Worm (Caenorhabditis elegans) whole organism, L3 larva: ENCODE measurements around the gene srlf-37.

ENCODE experiments used
- R02D3.7 ChIP-seq: fragments of 150-350 bp; optimal IDR thresholded peaks from 2 replicates; lab custom pipeline; 2014; ENCODE audit warnings: missing biosample characterization, missing genetic modification characterization
- ZK546.5 ChIP-seq: sonication (generic microtip); optimal IDR thresholded peaks from 2 replicates; lab custom pipeline; 2017; ENCODE audit warnings: missing biosample characterization, missing genetic modification characterization
- aly-2 ChIP-seq: fragments of 150-350 bp; optimal IDR thresholded peaks from 2 replicates; lab custom pipeline; 2014; ENCODE audit warnings: missing biosample characterization, missing genetic modification characterization
- ama-1 ChIP-seq: fragments of 150-350 bp; optimal IDR thresholded peaks from 2 replicates; lab custom pipeline; 2018
- ceh-16 ChIP-seq: sonication (generic microtip); optimal IDR thresholded peaks from 2 replicates; lab custom pipeline; 2017; ENCODE audit warnings: missing biosample characterization, missing genetic modification characterization
- ceh-28 ChIP-seq: fragments of 150-350 bp; optimal IDR thresholded peaks from 2 replicates; lab custom pipeline; 2014; ENCODE audit warnings: missing biosample characterization, missing genetic modification reagents, missing genetic modification characterization
- ceh-82 ChIP-seq: fragments of 150-350 bp; optimal IDR thresholded peaks from 2 replicates; lab custom pipeline; 2014; ENCODE audit warnings: missing biosample characterization, missing genetic modification characterization
- ceh-9 ChIP-seq: sonication (generic microtip); optimal IDR thresholded peaks from 2 replicates; lab custom pipeline; 2018; ENCODE audit warnings: missing biosample characterization, missing genetic modification characterization
- daf-12 ChIP-seq: fragments of 150-350 bp; optimal IDR thresholded peaks from 2 replicates; lab custom pipeline; 2014; ENCODE audit warnings: missing biosample characterization, missing genetic modification reagents, missing genetic modification characterization
- egl-27 ChIP-seq: sonication (generic microtip); optimal IDR thresholded peaks from 4 replicates; lab custom pipeline; 2017; ENCODE audit warnings: missing biosample characterization, missing genetic modification reagents, missing genetic modification characterization
- egl-5 ChIP-seq: fragments of 150-350 bp; optimal IDR thresholded peaks from 2 replicates; lab custom pipeline; 2017; ENCODE audit warnings: missing biosample characterization, missing genetic modification reagents, missing genetic modification characterization, inconsistent platforms
- elt-1 ChIP-seq: fragments of 150-350 bp; optimal IDR thresholded peaks from 2 replicates; lab custom pipeline; 2014; ENCODE audit warnings: missing biosample characterization, missing genetic modification characterization
- elt-2 ChIP-seq: sonication (generic microtip); optimal IDR thresholded peaks from 2 replicates; lab custom pipeline; 2016; ENCODE audit warnings: missing genetic modification reagents, mild to moderate bottlenecking, missing genetic modification characterization, missing compliant biosample characterization
- elt-3 ChIP-seq, 3 experiments: fragments of 150-350 bp in 1 of 3; sonication (generic microtip) in 2 of 3; optimal IDR thresholded peaks; 2 replicates in 2 of 3; 4 replicates in 1 of 3; lab custom pipeline; 2014 to 2017; ENCODE audit warnings: missing biosample characterization in 3 of 3, missing genetic modification characterization in 3 of 3
- eor-1 ChIP-seq, 2 experiments: fragments of 150-350 bp; optimal IDR thresholded peaks; 2 replicates each; lab custom pipeline; 2014 to 2018; ENCODE audit warnings: missing biosample characterization in 2 of 2, missing genetic modification characterization in 2 of 2
- fkh-10 ChIP-seq: sonication (generic microtip); optimal IDR thresholded peaks from 2 replicates; lab custom pipeline; 2017; ENCODE audit warnings: missing biosample characterization, missing genetic modification reagents, missing genetic modification characterization
- fkh-2 ChIP-seq: fragments of 150-350 bp; optimal IDR thresholded peaks from 2 replicates; lab custom pipeline; 2014; ENCODE audit warnings: missing biosample characterization, missing genetic modification reagents, missing genetic modification characterization
- fos-1 ChIP-seq: fragments of 150-350 bp; optimal IDR thresholded peaks from 2 replicates; lab custom pipeline; 2014; ENCODE audit warnings: missing biosample characterization, missing genetic modification characterization
- hmg-11 ChIP-seq: sonication (generic microtip); optimal IDR thresholded peaks from 2 replicates; lab custom pipeline; 2016; ENCODE audit warnings: missing genetic modification characterization, missing compliant biosample characterization
- jun-1 ChIP-seq: fragments of 150-350 bp; optimal IDR thresholded peaks from 2 replicates; lab custom pipeline; 2014; ENCODE audit warnings: missing biosample characterization, missing genetic modification reagents, missing genetic modification characterization
- lin-15B ChIP-seq: fragments of 150-350 bp; optimal IDR thresholded peaks from 2 replicates; lab custom pipeline; 2014; ENCODE audit warnings: missing biosample characterization, missing genetic modification characterization
- lin-39 ChIP-seq: fragments of 150-350 bp; optimal IDR thresholded peaks from 2 replicates; lab custom pipeline; 2018; ENCODE audit warnings: missing biosample characterization, missing genetic modification reagents, missing genetic modification characterization
- mdl-1 ChIP-seq: fragments of 150-350 bp; optimal IDR thresholded peaks from 2 replicates; lab custom pipeline; 2014; ENCODE audit warnings: missing biosample characterization, missing genetic modification characterization
- nfya-1 ChIP-seq: sonication (generic microtip); optimal IDR thresholded peaks from 2 replicates; lab custom pipeline; 2017; ENCODE audit warnings: missing genetic modification characterization, mild to moderate bottlenecking, missing compliant biosample characterization, antibody characterized with exemption, moderate library complexity; ENCODE audit not compliant: insufficient read depth
- nhr-11 ChIP-seq: fragments of 150-350 bp; optimal IDR thresholded peaks from 2 replicates; lab custom pipeline; 2014; ENCODE audit warnings: missing biosample characterization, missing genetic modification characterization
- nhr-12 ChIP-seq: fragments of 150-350 bp; optimal IDR thresholded peaks from 2 replicates; lab custom pipeline; 2014; ENCODE audit warnings: missing biosample characterization, missing genetic modification characterization
- nhr-23 ChIP-seq: fragments of 150-350 bp; optimal IDR thresholded peaks from 2 replicates; lab custom pipeline; 2014; ENCODE audit warnings: missing biosample characterization, missing genetic modification reagents, missing genetic modification characterization
- nhr-237 ChIP-seq: fragments of 150-350 bp; optimal IDR thresholded peaks from 2 replicates; lab custom pipeline; 2014; ENCODE audit warnings: missing biosample characterization, missing genetic modification characterization
- nhr-25 ChIP-seq: sonication (generic microtip); optimal IDR thresholded peaks from 2 replicates; lab custom pipeline; 2017; ENCODE audit warnings: missing biosample characterization, missing genetic modification characterization
- nhr-28 ChIP-seq: fragments of 150-350 bp; optimal IDR thresholded peaks from 2 replicates; lab custom pipeline; 2014; ENCODE audit warnings: missing biosample characterization, missing genetic modification characterization
- nhr-43 ChIP-seq: sonication (generic microtip); optimal IDR thresholded peaks from 2 replicates; lab custom pipeline; 2016; ENCODE audit warnings: mild to moderate bottlenecking, missing genetic modification characterization, missing compliant biosample characterization; ENCODE audit not compliant: poor library complexity, severe bottlenecking
- nhr-67 ChIP-seq: fragments of 150-350 bp; optimal IDR thresholded peaks from 2 replicates; lab custom pipeline; 2014; ENCODE audit warnings: missing biosample characterization, missing genetic modification characterization
- nhr-76 ChIP-seq: fragments of 150-350 bp; sonication (generic microtip); optimal IDR thresholded peaks from 5 replicates; lab custom pipeline; 2014; ENCODE audit warnings: missing biosample characterization, missing genetic modification characterization
- nhr-77 ChIP-seq: fragments of 150-350 bp; optimal IDR thresholded peaks from 2 replicates; lab custom pipeline; 2014; ENCODE audit warnings: missing biosample characterization, missing genetic modification characterization
- pha-4 ChIP-seq: fragments of 150-350 bp; optimal IDR thresholded peaks from 2 replicates; lab custom pipeline; 2014; ENCODE audit warnings: missing biosample characterization, missing genetic modification reagents, missing genetic modification characterization
- pqm-1 ChIP-seq: fragments of 150-350 bp; optimal IDR thresholded peaks from 2 replicates; lab custom pipeline; 2017; ENCODE audit warnings: missing biosample characterization, missing genetic modification characterization, inconsistent platforms
- sea-2 ChIP-seq: fragments of 150-350 bp; sonication (generic microtip); optimal IDR thresholded peaks from 4 replicates; lab custom pipeline; 2014; ENCODE audit warnings: missing biosample characterization, missing genetic modification reagents, missing genetic modification characterization
- skn-1 ChIP-seq: fragments of 150-350 bp; optimal IDR thresholded peaks from 2 replicates; lab custom pipeline; 2014; ENCODE audit warnings: missing biosample characterization, missing genetic modification characterization
- snpc-4 ChIP-seq: fragments of 150-350 bp; optimal IDR thresholded peaks from 2 replicates; lab custom pipeline; 2014; ENCODE audit warnings: missing biosample characterization, missing genetic modification characterization
- tbx-2 ChIP-seq: sonication (generic microtip); optimal IDR thresholded peaks from 2 replicates; lab custom pipeline; 2016; ENCODE audit warnings: mild to moderate bottlenecking, missing genetic modification characterization, missing compliant biosample characterization
- unc-39 ChIP-seq: sonication (generic microtip); optimal IDR thresholded peaks from 4 replicates; lab custom pipeline; 2017; ENCODE audit warnings: missing biosample characterization, missing genetic modification characterization
- unc-62 ChIP-seq: fragments of 150-350 bp; sonication (generic microtip); optimal IDR thresholded peaks from 4 replicates; lab custom pipeline; 2014; ENCODE audit warnings: missing biosample characterization, missing genetic modification reagents, missing genetic modification characterization
- zag-1 ChIP-seq: fragments of 150-350 bp; optimal IDR thresholded peaks from 2 replicates; lab custom pipeline; 2014; ENCODE audit warnings: missing biosample characterization, missing genetic modification characterization
- ztf-11 ChIP-seq: fragments of 150-350 bp; optimal IDR thresholded peaks from 2 replicates; lab custom pipeline; 2014; ENCODE audit warnings: missing biosample characterization, missing genetic modification characterization
- ztf-4 ChIP-seq: fragments of 150-350 bp; optimal IDR thresholded peaks from 2 replicates; lab custom pipeline; 2014; ENCODE audit warnings: missing biosample characterization, missing genetic modification characterization

The srlf-37 gene

ce11 chrV:620987-621386, 17.0 kb upstream of the srlf-37 start:
- TF ChIP-seq fkh-2 (tag; lab: Kevin White, UChicago) (no peak), ceh-28 (no peak), nhr-76 (no peak), nhr-11 (tag; lab: Kevin White, UChicago) (no peak), fos-1 (tag; lab: Kevin White, UChicago) (no peak), daf-12 (tag; lab: Kevin White, UChicago) (no peak), eor-1 (tag; optimal IDR thresholded peaks at IDR 0.05; lab: Kevin White, UChicago) (no peak), ztf-11 (no peak), ceh-9 (tag; lab: Kevin White, UChicago) (no peak), unc-62 (no peak), ceh-16 (tag; lab: Kevin White, UChicago) (no peak), nhr-23 (tag; lab: Kevin White, UChicago) (no peak)

- TF ChIP-seq ZK546.5 (tag; lab: Kevin White, UChicago): no peak
- peak; percentile 64 for TF ChIP-seq elt-1 (tag; lab: Kevin White, UChicago)
- peak; percentile 51 for TF ChIP-seq egl-27
- peak; percentile 70 for TF ChIP-seq nfya-1
- no peak for TF ChIP-seq nhr-77 (tag; lab: Kevin White, UChicago)
- TF ChIP-seq nhr-67 (tag; lab: Kevin White, UChicago): no peak
- peak; percentile 57 for TF ChIP-seq tbx-2 (tag; lab: Kevin White, UChicago)
- TF ChIP-seq ama-1 (lab: Kevin White, UChicago): no peak
- TF ChIP-seq lin-39: peak; percentile 23
- peak; percentile 22 for TF ChIP-seq mdl-1
- no peak for TF ChIP-seq nhr-237
- TF ChIP-seq lin-15B (tag; lab: Kevin White, UChicago): peak; percentile 66
- TF ChIP-seq snpc-4 (tag; lab: Kevin White, UChicago): peak; percentile 85
- TF ChIP-seq fkh-10 (GFP tag; lab: Kevin White, UChicago): no peak
- peak; percentile 44 for TF ChIP-seq pqm-1 (tag; lab: Kevin White, UChicago)
- no peak for TF ChIP-seq nhr-28 (tag; lab: Kevin White, UChicago)
- TF ChIP-seq skn-1 (tag; lab: Kevin White, UChicago): no peak
- TF ChIP-seq sea-2 (GFP tag; lab: Kevin White, UChicago): no peak
- peak; percentile 74 for TF ChIP-seq ceh-28
- TF ChIP-seq eor-1 (tag; optimal IDR thresholded peaks at IDR 0.05; lab: Kevin White, UChicago): no peak
- TF ChIP-seq R02D3.7 (tag; lab: Kevin White, UChicago): peak; percentile 8
- TF ChIP-seq ceh-9 (tag; lab: Kevin White, UChicago): no peak
- peak; percentile 4 for TF ChIP-seq nhr-25 (tag; lab: Kevin White, UChicago)
- TF ChIP-seq unc-62: peak; percentile 94
- TF ChIP-seq nhr-76: no peak
- no peak for TF ChIP-seq fkh-2 (tag; lab: Kevin White, UChicago)
- no peak for TF ChIP-seq ztf-4 (tag; lab: Kevin White, UChicago)
- TF ChIP-seq egl-5 (tag; lab: Kevin White, UChicago): no peak
- TF ChIP-seq ceh-16 (tag; lab: Kevin White, UChicago): no peak
- no peak for TF ChIP-seq unc-39
- TF ChIP-seq jun-1 (tag; lab: Kevin White, UChicago): peak; percentile 83
- no peak for TF ChIP-seq ceh-82 (tag; lab: Kevin White, UChicago)
- TF ChIP-seq nhr-12: no peak
- no peak for TF ChIP-seq pha-4 (tag; lab: Kevin White, UChicago)
- peak; percentile 84 for TF ChIP-seq hmg-11 (tag; lab: Kevin White, UChicago)
- TF ChIP-seq elt-2: no peak
- TF ChIP-seq aly-2 (tag; lab: Kevin White, UChicago): no peak
- TF ChIP-seq nhr-23 (tag; lab: Kevin White, UChicago): peak; percentile 73
- peak; percentile 58 for TF ChIP-seq nhr-11 (tag; lab: Kevin White, UChicago)
These were observed 15.0 kb upstream of the srlf-37 start, which contains the start of gene F48G7.4 for ce11 chrV:619054-619453. F48G7.4 (plus strand) TSS chrV:619453.

- TF ChIP-seq zag-1 (no peak), elt-3 (tag; optimal IDR thresholded peaks at IDR 0.05; lab: Kevin White, UChicago) (no peak), nhr-43 (no peak), nhr-11 (tag; lab: Kevin White, UChicago) (peak; percentile 38)
- TF ChIP-seq, all 47 proteins: peak for 1
These were observed 13.9 kb upstream of the srlf-37 start for ce11 chrV:617917-618316.
